Fruit fly (Drosophila melanogaster) whole organism, pupa: ENCODE measurements around the gene CG2260.

Source experiments
- CG10348 ChIP-seq: fragments of 200-800 bp; sonication (Bioruptor generic); IDR thresholded peaks from 2 replicates; pipeline ENCODE4 v1.3.6; 2022; ENCODE audit warnings: missing biosample characterization, missing genetic modification characterization
- CG12605 ChIP-seq: fragments of 200-800 bp; sonication (Bioruptor generic); IDR thresholded peaks from 2 replicates; pipeline ENCODE4 v1.3.6; 2022; ENCODE audit warnings: missing biosample characterization, missing genetic modification characterization
- CG13204 ChIP-seq: fragments of 200-800 bp; sonication (Bioruptor generic); optimal IDR thresholded peaks from 2 replicates; lab custom pipeline; 2018; ENCODE audit warnings: missing biosample characterization, mild to moderate bottlenecking, missing genetic modification characterization, moderate library complexity
- CG14655 ChIP-seq: fragments of 200-800 bp; sonication (Bioruptor generic); optimal IDR thresholded peaks from 3 replicates; lab custom pipeline; 2017; ENCODE audit warnings: mild to moderate bottlenecking, missing biosample characterization, missing genetic modification reagents, missing genetic modification characterization
- CG15710 ChIP-seq: fragments of 200-800 bp; sonication (Bioruptor generic); optimal IDR thresholded peaks from 2 replicates; lab custom pipeline; 2018; ENCODE audit warnings: missing biosample characterization, mild to moderate bottlenecking, missing genetic modification characterization, moderate library complexity
- CG17806 ChIP-seq: fragments of 200-800 bp; sonication (Bioruptor generic); optimal IDR thresholded peaks from 2 replicates; lab custom pipeline; 2018; ENCODE audit warnings: missing biosample characterization, mild to moderate bottlenecking, missing genetic modification characterization, moderate library complexity
- CG32121 ChIP-seq: fragments of 200-800 bp; sonication (Bioruptor generic); IDR thresholded peaks from 2 replicates; pipeline ENCODE4 v1.3.6; 2022; ENCODE audit warnings: missing biosample characterization, missing genetic modification characterization
- CG34367 ChIP-seq: fragments of 200-800 bp; sonication (Bioruptor generic); optimal IDR thresholded peaks from 2 replicates; lab custom pipeline; 2018; ENCODE audit warnings: missing biosample characterization, mild to moderate bottlenecking, missing genetic modification characterization
- CG4496 ChIP-seq: fragments of 200-800 bp; sonication (Bioruptor generic); IDR thresholded peaks from 3 replicates; pipeline ENCODE4 v1.3.6; 2022; ENCODE audit warnings: missing biosample characterization, missing genetic modification characterization
- CG8159 ChIP-seq: fragments of 200-800 bp; sonication (Bioruptor generic); optimal IDR thresholded peaks from 3 replicates; lab custom pipeline; 2018; ENCODE audit warnings: missing biosample characterization, mild to moderate bottlenecking, missing genetic modification characterization, moderate library complexity
- CG8301 ChIP-seq: fragments of 200-800 bp; sonication (Bioruptor generic); optimal IDR thresholded peaks from 2 replicates; lab custom pipeline; 2018; ENCODE audit warnings: missing biosample characterization, mild to moderate bottlenecking, missing genetic modification characterization
- CG9948 ChIP-seq: fragments of 200-800 bp; sonication (Bioruptor generic); optimal IDR thresholded peaks from 2 replicates; lab custom pipeline; 2018; ENCODE audit warnings: missing biosample characterization, mild to moderate bottlenecking, missing genetic modification characterization, moderate library complexity
- D1 ChIP-seq: fragments of 200-800 bp; sonication (Bioruptor generic); optimal IDR thresholded peaks from 2 replicates; lab custom pipeline; 2018; ENCODE audit warnings: missing biosample characterization, mild to moderate bottlenecking, missing genetic modification characterization, moderate library complexity
- EcR ChIP-seq: fragments of 200-800 bp; sonication (Bioruptor generic); optimal IDR thresholded peaks from 3 replicates; lab custom pipeline; 2019; ENCODE audit warnings: missing biosample characterization, missing genetic modification characterization, mild to moderate bottlenecking, moderate library complexity, missing genetic modification reagents
- Ets98B ChIP-seq: fragments of 200-800 bp; sonication (Bioruptor generic); IDR thresholded peaks from 2 replicates; pipeline ENCODE4 v1.3.6; 2022; ENCODE audit warnings: missing biosample characterization, missing genetic modification characterization
- Pif1A ChIP-seq: fragments of 200-800 bp; sonication (Bioruptor generic); optimal IDR thresholded peaks from 3 replicates; lab custom pipeline; 2016; ENCODE audit warnings: missing biosample characterization, missing genetic modification characterization
- Pif1B ChIP-seq: fragments of 200-800 bp; sonication (Bioruptor generic); optimal IDR thresholded peaks from 3 replicates; lab custom pipeline; 2016; ENCODE audit warnings: missing biosample characterization, missing genetic modification characterization
- Snoo ChIP-seq: fragments of 200-800 bp; sonication (Bioruptor generic); optimal IDR thresholded peaks from 3 replicates; lab custom pipeline; 2017; ENCODE audit warnings: missing biosample characterization, mild to moderate bottlenecking, missing genetic modification characterization, inconsistent platforms
- fd96Ca ChIP-seq: fragments of 200-800 bp; sonication (Bioruptor generic); IDR thresholded peaks from 3 replicates; pipeline ENCODE4 v1.3.6; 2022; ENCODE audit warnings: missing biosample characterization, missing genetic modification characterization
- gl ChIP-seq: fragments of 200-800 bp; sonication (Bioruptor generic); optimal IDR thresholded peaks from 2 replicates; lab custom pipeline; 2018; ENCODE audit warnings: missing biosample characterization, mild to moderate bottlenecking, missing genetic modification characterization
- rn ChIP-seq: fragments of 200-800 bp; sonication (Bioruptor generic); IDR thresholded peaks from 2 replicates; pipeline ENCODE4 v1.3.6; 2022; ENCODE audit warnings: missing biosample characterization, missing genetic modification characterization

CG2260 gene

DNA sequence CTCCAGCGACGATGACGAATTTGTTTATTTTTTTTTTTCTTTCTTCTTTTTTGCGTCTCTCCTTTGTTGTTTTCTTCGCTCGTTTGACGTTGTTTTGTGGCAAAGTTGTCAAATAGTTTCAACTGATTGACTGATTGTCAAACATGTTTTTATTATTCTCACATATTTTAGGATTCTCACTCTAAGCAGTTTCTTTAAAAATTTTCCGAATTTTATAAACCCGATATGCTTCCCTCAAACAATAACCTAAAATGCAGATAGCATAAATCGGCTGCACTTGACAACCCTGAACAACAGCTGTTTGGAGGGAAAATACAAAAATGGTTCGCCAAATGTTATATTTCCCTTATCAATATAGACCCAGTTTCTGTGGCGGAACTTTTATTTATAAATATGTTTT lies 22.6 kb upstream of the CG2260 start, which contains the start of gene CG17982:
TSS of gene CG17982 (minus strand) at position 299 of the 400 bp plus-strand sequence.
- peak; percentile 93 for TF ChIP-seq Pif1B (GFP tag; lab: Kevin White, UChicago)
- TF ChIP-seq CG8159 (tag; lab: Kevin White, UChicago), result peak; percentile 88
- TF ChIP-seq rn (GFP tag; lab: Robert Waterston, UW), result peak; percentile 60
- TF ChIP-seq CG8301, result peak; percentile 83
- TF ChIP-seq Snoo, result peak; percentile 87
- TF ChIP-seq EcR (GFP tag; lab: Kevin White, UChicago), result no peak
- no peak for TF ChIP-seq CG13204 (GFP tag; lab: Kevin White, UChicago)
- peak; percentile 81 for TF ChIP-seq CG9948 (tag; lab: Kevin White, UChicago)
- peak; percentile 66 for TF ChIP-seq CG12605 (GFP tag; lab: Robert Waterston, UW)
- TF ChIP-seq CG10348, result peak; percentile 18; the same call in 1 of the 2 replicates
- peak; percentile 87 for TF ChIP-seq Ets98B (GFP tag; lab: Robert Waterston, UW)
- TF ChIP-seq CG14655, result no peak
- peak; percentile 89 for TF ChIP-seq CG17806
- TF ChIP-seq gl (tag; lab: Kevin White, UChicago), result peak; percentile 75
- TF ChIP-seq fd96Ca (GFP tag; lab: Robert Waterston, UW), result peak; percentile 87
- peak; percentile 94 for TF ChIP-seq Pif1A (GFP tag; lab: Kevin White, UChicago)
- TF ChIP-seq CG32121 (GFP tag; lab: Robert Waterston, UW), result peak; percentile 85
- TF ChIP-seq D1 (tag; lab: Kevin White, UChicago), result no peak
- TF ChIP-seq CG4496 (GFP tag; lab: Robert Waterston, UW), result peak; percentile 93
- peak; percentile 86 for TF ChIP-seq CG34367 (tag; lab: Kevin White, UChicago)
- TF ChIP-seq CG15710 (tag; lab: Kevin White, UChicago), result peak; percentile 87

DNA sequence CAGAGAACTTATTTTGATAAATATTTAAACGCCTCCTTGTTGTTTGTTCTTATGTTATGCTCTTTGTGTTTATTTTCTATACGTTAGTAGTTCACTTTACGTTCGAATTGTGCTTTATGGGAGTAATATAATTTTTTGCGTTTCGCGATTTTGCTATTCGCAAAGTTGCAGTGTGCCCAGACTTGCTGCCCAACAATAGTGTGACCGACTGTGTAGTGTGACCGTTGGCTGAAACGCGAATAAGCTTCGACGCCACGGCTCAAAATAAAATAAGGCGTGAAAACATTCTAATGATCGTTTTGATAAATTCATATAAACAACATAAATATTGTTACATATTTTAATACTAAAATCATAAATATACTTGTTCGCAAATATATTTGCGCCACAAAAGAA lies 21.1 kb upstream of the CG2260 start, which contains the start of gene Smox:
TSS of gene Smox (minus strand) at position 213 of the 396 bp plus-strand sequence.
- no peak for TF ChIP-seq CG12605 (GFP tag; lab: Robert Waterston, UW)
- TF ChIP-seq fd96Ca (GFP tag; lab: Robert Waterston, UW), result no peak
- no peak for TF ChIP-seq CG14655
- no peak for TF ChIP-seq CG8301

DNA sequence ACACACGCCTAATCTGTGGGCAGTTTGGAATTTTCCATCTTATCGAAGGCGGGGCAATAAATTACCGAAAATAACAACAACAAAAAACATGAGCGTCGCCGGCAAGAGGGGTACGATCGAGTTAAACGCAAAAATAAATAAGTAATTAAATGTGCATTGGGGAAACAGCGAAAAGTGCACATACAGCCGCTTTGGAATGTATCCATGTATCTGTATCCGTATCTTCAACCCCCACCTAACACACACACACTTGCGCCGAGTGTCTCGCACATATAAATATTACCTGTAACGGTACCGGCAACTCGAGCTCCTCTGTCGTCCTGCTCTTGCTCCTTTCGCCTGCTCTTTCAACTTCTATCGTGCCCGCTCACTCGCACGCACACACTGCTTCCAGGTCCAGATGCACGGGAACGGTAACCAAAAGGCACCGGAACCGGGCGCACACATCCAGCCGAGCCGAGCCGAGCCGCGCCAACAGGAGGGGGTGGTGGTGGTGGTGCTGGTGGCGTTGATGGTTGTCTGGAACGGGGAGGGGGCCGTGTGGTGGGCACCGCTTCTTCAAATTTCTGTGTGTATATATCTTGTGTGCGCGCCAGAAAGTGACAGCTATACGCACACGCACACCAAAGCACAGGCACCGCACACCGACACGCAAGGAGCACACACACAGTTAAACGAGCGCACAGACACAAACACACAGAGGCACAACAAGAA lies 20.6 kb upstream of the CG2260 start:
- TF ChIP-seq Pif1A (GFP tag; lab: Kevin White, UChicago) (peak; percentile 16), CG4496 (GFP tag; lab: Robert Waterston, UW) (peak; percentile 93), Ets98B (GFP tag; lab: Robert Waterston, UW) (peak; percentile 51; the same call in 1 of the 2 replicates), CG12605 (GFP tag; lab: Robert Waterston, UW) (peak; percentile 54), CG8159 (tag; lab: Kevin White, UChicago) (peak; percentile 17), CG14655 (no peak), gl (tag; lab: Kevin White, UChicago) (no peak), CG17806 (no peak), CG34367 (tag; lab: Kevin White, UChicago) (no peak), CG8301 (peak; percentile 12), fd96Ca (GFP tag; lab: Robert Waterston, UW) (peak; percentile 5; the same call in 1 of the 3 replicates), Pif1B (GFP tag; lab: Kevin White, UChicago) (no peak), CG32121 (GFP tag; lab: Robert Waterston, UW) (peak; percentile 66), rn (GFP tag; lab: Robert Waterston, UW) (no peak), CG9948 (tag; lab: Kevin White, UChicago) (no peak), Snoo (no peak), CG13204 (GFP tag; lab: Kevin White, UChicago) (peak; percentile 94), EcR (GFP tag; lab: Kevin White, UChicago) (peak; percentile 40), CG10348 (0 out of 2 replicates have a peak, but pooled peaks have one; percentile 20), CG15710 (tag; lab: Kevin White, UChicago) (peak; percentile 4), D1 (tag; lab: Kevin White, UChicago) (no peak)

DNA sequence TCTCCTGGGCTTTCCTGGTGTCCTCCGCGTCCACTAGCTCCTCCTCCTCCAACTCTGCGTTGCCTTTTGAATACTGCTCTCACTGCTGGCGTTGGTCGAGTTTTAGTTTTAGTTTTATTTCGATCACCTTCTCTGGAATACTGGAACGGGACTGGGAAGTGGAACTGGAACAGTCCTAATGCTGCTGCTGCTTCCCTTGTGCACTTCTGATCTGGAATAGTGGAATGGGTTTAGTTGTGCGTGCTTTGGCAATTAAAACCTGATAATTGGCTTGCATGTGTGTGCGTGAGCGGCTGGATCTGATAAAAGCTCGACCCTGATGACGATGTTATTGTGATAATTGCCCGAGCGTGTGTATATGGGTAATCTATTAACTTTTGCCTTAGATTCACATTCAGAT lies 19.8 kb upstream of the CG2260 start:
- TF ChIP-seq CG8159 (tag; lab: Kevin White, UChicago) (no peak), CG13204 (GFP tag; lab: Kevin White, UChicago) (no peak), CG32121 (GFP tag; lab: Robert Waterston, UW) (no peak), CG34367 (tag; lab: Kevin White, UChicago) (no peak), CG8301 (no peak), Ets98B (GFP tag; lab: Robert Waterston, UW) (no peak), Snoo (no peak), rn (GFP tag; lab: Robert Waterston, UW) (no peak), CG14655 (no peak)

DNA sequence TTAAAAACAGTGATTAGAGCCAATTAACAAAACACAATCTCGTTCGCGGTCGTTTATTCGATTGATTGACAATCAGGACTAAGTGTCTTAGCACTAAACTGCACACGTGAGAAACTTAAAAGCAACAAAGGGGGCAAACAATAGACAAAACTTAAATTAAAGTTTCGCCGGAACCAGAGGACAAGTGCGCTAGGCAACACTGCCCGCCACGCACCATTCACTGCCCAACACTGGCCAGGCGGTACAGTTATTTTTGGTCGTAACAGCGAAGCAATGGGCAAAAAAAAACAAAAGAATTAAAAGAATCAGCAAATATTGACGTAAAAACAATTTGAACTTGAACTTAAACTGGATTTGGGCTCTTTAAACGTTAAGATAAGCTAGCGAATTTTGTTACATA lies 16.3 kb upstream of the CG2260 start:
- TF ChIP-seq CG10348 (no peak), CG14655 (no peak), CG13204 (GFP tag; lab: Kevin White, UChicago) (no peak), fd96Ca (GFP tag; lab: Robert Waterston, UW) (no peak), EcR (GFP tag; lab: Kevin White, UChicago) (no peak)
- TF ChIP-seq, all 21 proteins: peak for 0

DNA sequence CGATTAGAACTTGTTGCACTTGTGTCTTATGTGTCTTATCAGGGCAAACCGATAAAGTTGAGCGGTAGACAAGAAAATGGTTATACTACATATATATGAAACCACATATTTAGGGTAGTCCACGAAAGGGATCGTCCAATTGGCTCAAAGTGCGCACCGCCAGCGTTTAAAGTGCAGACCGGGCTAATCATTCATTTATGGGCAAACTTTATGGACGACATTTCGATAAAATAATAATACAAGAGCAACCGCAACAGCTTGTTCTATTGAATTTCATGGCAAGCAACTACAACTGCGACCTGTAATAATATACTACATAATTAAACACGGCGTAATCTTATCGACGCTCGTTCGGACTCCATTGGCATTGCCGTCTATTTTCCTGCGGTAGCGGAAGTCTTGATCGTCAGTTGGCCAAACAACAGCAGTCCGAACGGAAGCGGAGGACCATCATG lies 14.5 kb upstream of the CG2260 start, which contains the start of the genes cyr and CG2120:
TSS of gene cyr (minus strand) at position 294 of the 455 bp plus-strand sequence.
TSS of gene CG2120 (plus strand) at position 405 of the 455 bp plus-strand sequence.
- no peak for TF ChIP-seq EcR (GFP tag; lab: Kevin White, UChicago)
- TF ChIP-seq gl (tag; lab: Kevin White, UChicago), result no peak
- TF ChIP-seq CG9948 (tag; lab: Kevin White, UChicago), result no peak
- TF ChIP-seq CG17806, result no peak
- no peak for TF ChIP-seq CG12605 (GFP tag; lab: Robert Waterston, UW)
- no peak for TF ChIP-seq CG32121 (GFP tag; lab: Robert Waterston, UW)
- TF ChIP-seq CG34367 (tag; lab: Kevin White, UChicago), result no peak
- no peak for TF ChIP-seq fd96Ca (GFP tag; lab: Robert Waterston, UW)
- no peak for TF ChIP-seq Pif1A (GFP tag; lab: Kevin White, UChicago)
- no peak for TF ChIP-seq D1 (tag; lab: Kevin White, UChicago)
- no peak for TF ChIP-seq CG13204 (GFP tag; lab: Kevin White, UChicago)
- no peak for TF ChIP-seq CG14655
- no peak for TF ChIP-seq rn (GFP tag; lab: Robert Waterston, UW)
- no peak for TF ChIP-seq CG8301
- TF ChIP-seq CG10348, result no peak
- TF ChIP-seq Ets98B (GFP tag; lab: Robert Waterston, UW), result no peak
- no peak for TF ChIP-seq CG15710 (tag; lab: Kevin White, UChicago)
- TF ChIP-seq CG8159 (tag; lab: Kevin White, UChicago), result no peak
